Worm (Caenorhabditis elegans) whole organism, L3 larva: ENCODE measurements around the gene cpg-19.

ENCODE experiments used
- R02D3.7 ChIP-seq: fragments of 150-350 bp; optimal IDR thresholded peaks from 2 replicates; lab custom pipeline; 2014; ENCODE audit warnings: missing biosample characterization, missing genetic modification characterization
- ZK546.5 ChIP-seq: sonication (generic microtip); optimal IDR thresholded peaks from 2 replicates; lab custom pipeline; 2017; ENCODE audit warnings: missing biosample characterization, missing genetic modification characterization
- aly-2 ChIP-seq: fragments of 150-350 bp; optimal IDR thresholded peaks from 2 replicates; lab custom pipeline; 2014; ENCODE audit warnings: missing biosample characterization, missing genetic modification characterization
- ceh-16 ChIP-seq: sonication (generic microtip); optimal IDR thresholded peaks from 2 replicates; lab custom pipeline; 2017; ENCODE audit warnings: missing biosample characterization, missing genetic modification characterization
- ceh-28 ChIP-seq: fragments of 150-350 bp; optimal IDR thresholded peaks from 2 replicates; lab custom pipeline; 2014; ENCODE audit warnings: missing biosample characterization, missing genetic modification reagents, missing genetic modification characterization
- ceh-9 ChIP-seq: sonication (generic microtip); optimal IDR thresholded peaks from 2 replicates; lab custom pipeline; 2018; ENCODE audit warnings: missing biosample characterization, missing genetic modification characterization
- daf-12 ChIP-seq: fragments of 150-350 bp; optimal IDR thresholded peaks from 2 replicates; lab custom pipeline; 2014; ENCODE audit warnings: missing biosample characterization, missing genetic modification reagents, missing genetic modification characterization
- egl-27 ChIP-seq: sonication (generic microtip); optimal IDR thresholded peaks from 4 replicates; lab custom pipeline; 2017; ENCODE audit warnings: missing biosample characterization, missing genetic modification reagents, missing genetic modification characterization
- egl-5 ChIP-seq: fragments of 150-350 bp; optimal IDR thresholded peaks from 2 replicates; lab custom pipeline; 2017; ENCODE audit warnings: missing biosample characterization, missing genetic modification reagents, missing genetic modification characterization, inconsistent platforms
- elt-1 ChIP-seq: fragments of 150-350 bp; optimal IDR thresholded peaks from 2 replicates; lab custom pipeline; 2014; ENCODE audit warnings: missing biosample characterization, missing genetic modification characterization
- elt-2 ChIP-seq: sonication (generic microtip); optimal IDR thresholded peaks from 2 replicates; lab custom pipeline; 2016; ENCODE audit warnings: missing genetic modification reagents, mild to moderate bottlenecking, missing genetic modification characterization, missing compliant biosample characterization
- eor-1 ChIP-seq, 2 experiments: fragments of 150-350 bp; optimal IDR thresholded peaks; 2 replicates each; lab custom pipeline; 2014 to 2018; ENCODE audit warnings: missing biosample characterization in 2 of 2, missing genetic modification characterization in 2 of 2
- fkh-2 ChIP-seq: fragments of 150-350 bp; optimal IDR thresholded peaks from 2 replicates; lab custom pipeline; 2014; ENCODE audit warnings: missing biosample characterization, missing genetic modification reagents, missing genetic modification characterization
- fos-1 ChIP-seq: fragments of 150-350 bp; optimal IDR thresholded peaks from 2 replicates; lab custom pipeline; 2014; ENCODE audit warnings: missing biosample characterization, missing genetic modification characterization
- hmg-11 ChIP-seq: sonication (generic microtip); optimal IDR thresholded peaks from 2 replicates; lab custom pipeline; 2016; ENCODE audit warnings: missing genetic modification characterization, missing compliant biosample characterization
- lin-15B ChIP-seq: fragments of 150-350 bp; optimal IDR thresholded peaks from 2 replicates; lab custom pipeline; 2014; ENCODE audit warnings: missing biosample characterization, missing genetic modification characterization
- lin-39 ChIP-seq: fragments of 150-350 bp; optimal IDR thresholded peaks from 2 replicates; lab custom pipeline; 2018; ENCODE audit warnings: missing biosample characterization, missing genetic modification reagents, missing genetic modification characterization
- lsy-12 ChIP-seq: sonication (generic microtip); optimal IDR thresholded peaks from 2 replicates; lab custom pipeline; 2016; ENCODE audit warnings: mild to moderate bottlenecking, missing genetic modification characterization, missing compliant biosample characterization
- mdl-1 ChIP-seq: fragments of 150-350 bp; optimal IDR thresholded peaks from 2 replicates; lab custom pipeline; 2014; ENCODE audit warnings: missing biosample characterization, missing genetic modification characterization
- mml-1 ChIP-seq: fragments of 150-350 bp; sonication (generic microtip); optimal IDR thresholded peaks from 3 replicates; lab custom pipeline; 2014; ENCODE audit warnings: missing biosample characterization, missing genetic modification characterization
- nhr-11 ChIP-seq: fragments of 150-350 bp; optimal IDR thresholded peaks from 2 replicates; lab custom pipeline; 2014; ENCODE audit warnings: missing biosample characterization, missing genetic modification characterization
- nhr-23 ChIP-seq: fragments of 150-350 bp; optimal IDR thresholded peaks from 2 replicates; lab custom pipeline; 2014; ENCODE audit warnings: missing biosample characterization, missing genetic modification reagents, missing genetic modification characterization
- nhr-25 ChIP-seq: sonication (generic microtip); optimal IDR thresholded peaks from 2 replicates; lab custom pipeline; 2017; ENCODE audit warnings: missing biosample characterization, missing genetic modification characterization
- nhr-43 ChIP-seq: sonication (generic microtip); optimal IDR thresholded peaks from 2 replicates; lab custom pipeline; 2016; ENCODE audit warnings: mild to moderate bottlenecking, missing genetic modification characterization, missing compliant biosample characterization; ENCODE audit not compliant: poor library complexity, severe bottlenecking
- pha-4 ChIP-seq: fragments of 150-350 bp; optimal IDR thresholded peaks from 2 replicates; lab custom pipeline; 2014; ENCODE audit warnings: missing biosample characterization, missing genetic modification reagents, missing genetic modification characterization
- pqm-1 ChIP-seq: fragments of 150-350 bp; optimal IDR thresholded peaks from 2 replicates; lab custom pipeline; 2017; ENCODE audit warnings: missing biosample characterization, missing genetic modification characterization, inconsistent platforms
- sea-2 ChIP-seq: fragments of 150-350 bp; sonication (generic microtip); optimal IDR thresholded peaks from 4 replicates; lab custom pipeline; 2014; ENCODE audit warnings: missing biosample characterization, missing genetic modification reagents, missing genetic modification characterization
- skn-1 ChIP-seq: fragments of 150-350 bp; optimal IDR thresholded peaks from 2 replicates; lab custom pipeline; 2014; ENCODE audit warnings: missing biosample characterization, missing genetic modification characterization
- snpc-4 ChIP-seq: fragments of 150-350 bp; optimal IDR thresholded peaks from 2 replicates; lab custom pipeline; 2014; ENCODE audit warnings: missing biosample characterization, missing genetic modification characterization
- tbx-2 ChIP-seq: sonication (generic microtip); optimal IDR thresholded peaks from 2 replicates; lab custom pipeline; 2016; ENCODE audit warnings: mild to moderate bottlenecking, missing genetic modification characterization, missing compliant biosample characterization
- unc-39 ChIP-seq: sonication (generic microtip); optimal IDR thresholded peaks from 4 replicates; lab custom pipeline; 2017; ENCODE audit warnings: missing biosample characterization, missing genetic modification characterization
- ztf-11 ChIP-seq: fragments of 150-350 bp; optimal IDR thresholded peaks from 2 replicates; lab custom pipeline; 2014; ENCODE audit warnings: missing biosample characterization, missing genetic modification characterization
- ztf-4 ChIP-seq: fragments of 150-350 bp; optimal IDR thresholded peaks from 2 replicates; lab custom pipeline; 2014; ENCODE audit warnings: missing biosample characterization, missing genetic modification characterization

The cpg-19 gene

ce11 chrX:16634708-16635107, 13.1 kb downstream of the cpg-19 start (continued):
- no peak for TF ChIP-seq daf-12 (tag; lab: Kevin White, UChicago)
- no peak for TF ChIP-seq ceh-16 (tag; lab: Kevin White, UChicago)
- peak; percentile 80 for TF ChIP-seq hmg-11 (tag; lab: Kevin White, UChicago)
- peak; percentile 61 for TF ChIP-seq pqm-1 (tag; lab: Kevin White, UChicago)
- TF ChIP-seq aly-2, result no peak
- peak; percentile 36 for TF ChIP-seq ceh-28 (tag; lab: Kevin White, UChicago)
- peak; percentile 67 for TF ChIP-seq tbx-2 (tag; lab: Kevin White, UChicago)
- TF ChIP-seq lin-39 (tag; lab: Kevin White, UChicago), result peak; percentile 70
- TF ChIP-seq ztf-11, result no peak
- TF ChIP-seq snpc-4 (tag; lab: Kevin White, UChicago), result peak; percentile 41
- no peak for TF ChIP-seq ztf-4 (tag; lab: Kevin White, UChicago)
- peak; percentile 72 for TF ChIP-seq egl-5
- peak; percentile 52 for TF ChIP-seq nhr-43 (tag; lab: Kevin White, UChicago)
- TF ChIP-seq sea-2 (GFP tag; lab: Kevin White, UChicago), result peak; percentile 54
- no peak for TF ChIP-seq ceh-9 (tag; lab: Kevin White, UChicago)
- TF ChIP-seq nhr-11 (tag; lab: Kevin White, UChicago), result peak; percentile 38
- peak; percentile 84 for TF ChIP-seq pha-4 (tag; lab: Kevin White, UChicago)
- TF ChIP-seq lin-15B (tag; lab: Kevin White, UChicago), result peak; percentile 12
- TF ChIP-seq skn-1 (tag; lab: Kevin White, UChicago), result peak; percentile 68
- TF ChIP-seq nhr-23 (tag; lab: Kevin White, UChicago), result peak; percentile 60
- TF ChIP-seq, all 47 proteins: peak for 26

- TF ChIP-seq ceh-16 (tag; lab: Kevin White, UChicago) (no peak), unc-39 (no peak), nhr-11 (tag; lab: Kevin White, UChicago) (no peak), pha-4 (tag; lab: Kevin White, UChicago) (no peak), pqm-1 (tag; lab: Kevin White, UChicago) (no peak), ztf-11 (no peak), mdl-1 (tag; lab: Kevin White, UChicago) (no peak), egl-27 (tag; lab: Kevin White, UChicago) (no peak), ZK546.5 (tag; lab: Kevin White, UChicago) (no peak), lin-15B (tag; lab: Kevin White, UChicago) (no peak), elt-1 (tag; lab: Kevin White, UChicago) (no peak), sea-2 (GFP tag; lab: Kevin White, UChicago) (no peak)
Measured at ce11 chrX:16641678-16642077, 20.1 kb downstream of the cpg-19 start.

- TF ChIP-seq R02D3.7 (tag; lab: Kevin White, UChicago), result no peak
- no peak for TF ChIP-seq ztf-11
- TF ChIP-seq lsy-12, result no peak
- TF ChIP-seq pqm-1 (tag; lab: Kevin White, UChicago), result no peak
- no peak for TF ChIP-seq nhr-25 (tag; lab: Kevin White, UChicago)
- no peak for TF ChIP-seq egl-27 (tag; lab: Kevin White, UChicago)
- no peak for TF ChIP-seq nhr-23 (tag; lab: Kevin White, UChicago)
- TF ChIP-seq, all 47 proteins: peak for 0
Measured at ce11 chrX:16643246-16643645, 21.6 kb downstream of the cpg-19 start.

- TF ChIP-seq elt-2 (tag; lab: Kevin White, UChicago) (peak; percentile 74), eor-1 (tag; optimal IDR thresholded peaks at IDR 0.05; lab: Kevin White, UChicago) (no peak), snpc-4 (tag; lab: Kevin White, UChicago) (no peak)
Measured at ce11 chrX:16644889-16645288, 23.3 kb downstream of the cpg-19 start.

ce11 chrX:16647222-16647621, 25.6 kb downstream of the cpg-19 start:
- TF ChIP-seq ceh-28 (tag; lab: Kevin White, UChicago) (no peak), nhr-23 (tag; lab: Kevin White, UChicago) (peak; percentile 45)

ce11 chrX:16648773-16649172, 27.2 kb downstream of the cpg-19 start:
- TF ChIP-seq daf-12 (tag; lab: Kevin White, UChicago) (no peak), fos-1 (tag; lab: Kevin White, UChicago) (no peak), fkh-2 (tag; lab: Kevin White, UChicago) (no peak), snpc-4 (tag; lab: Kevin White, UChicago) (no peak), skn-1 (tag; lab: Kevin White, UChicago) (no peak), egl-5 (no peak), mml-1 (tag; lab: Kevin White, UChicago) (no peak), lin-39 (tag; lab: Kevin White, UChicago) (no peak), aly-2 (no peak), nhr-25 (tag; lab: Kevin White, UChicago) (no peak), tbx-2 (tag; lab: Kevin White, UChicago) (no peak), unc-39 (no peak), hmg-11 (tag; lab: Kevin White, UChicago) (no peak), lin-15B (tag; lab: Kevin White, UChicago) (no peak)
